Fruit fly (Drosophila melanogaster): ENCODE measurements around the gene CG18628.

CG18628 gene

DNA sequence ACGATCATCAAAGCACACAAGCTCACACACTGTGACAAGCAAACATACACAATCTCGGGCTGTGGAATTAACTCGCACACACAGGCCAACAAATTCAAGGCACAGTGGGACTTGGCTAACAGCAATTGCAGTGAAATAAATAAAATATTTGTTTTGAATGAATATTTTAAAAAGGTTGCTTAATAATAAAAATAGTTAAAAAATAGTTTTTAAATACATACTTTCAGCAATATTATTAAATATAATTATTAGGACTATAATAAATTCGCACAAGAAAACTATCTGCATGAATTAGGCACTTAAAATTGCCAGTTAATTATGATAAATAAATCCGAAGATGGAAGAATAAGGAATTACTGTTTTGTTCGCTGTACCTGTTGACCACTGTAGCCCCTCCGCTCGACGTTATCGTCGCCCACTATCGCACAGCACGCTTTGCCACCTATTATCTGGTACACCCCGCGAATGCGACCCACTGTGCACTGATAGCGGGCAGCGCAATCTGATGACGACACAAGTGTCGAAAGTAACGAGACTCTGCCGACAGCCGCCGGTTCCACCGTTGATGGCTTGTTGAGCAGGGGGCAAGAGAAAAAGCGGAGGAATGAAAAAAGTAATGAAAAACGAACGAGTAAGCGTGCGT is 43.3 kb downstream of the CG18628 start:
- TF ChIP-seq CG9948 (tag; optimal IDR thresholded peaks at IDR 0.05), result peak; percentile 96
- TF ChIP-seq Ets98B (GFP tag; IDR thresholded peaks at IDR 0.05), result peak; percentile 91
- peak; percentile 91 for TF ChIP-seq fd96Ca (GFP tag; IDR thresholded peaks at IDR 0.05)
- peak; percentile 90 for TF ChIP-seq CG34367 (tag; optimal IDR thresholded peaks at IDR 0.05)
- TF ChIP-seq CG32121 (GFP tag; IDR thresholded peaks at IDR 0.05), result peak; percentile 97
- peak; percentile 98 for TF ChIP-seq Snoo (tag; optimal IDR thresholded peaks at IDR 0.05)
- peak; percentile 89 for TF ChIP-seq Pif1B (GFP tag; optimal IDR thresholded peaks at IDR 0.05)
- peak; percentile 55 for TF ChIP-seq gl (tag; optimal IDR thresholded peaks at IDR 0.05)
- TF ChIP-seq CG13204 (GFP tag; optimal IDR thresholded peaks at IDR 0.05), result peak; percentile 88
- TF ChIP-seq CG10348 (GFP tag; IDR thresholded peaks at IDR 0.05), result peak; percentile 89
- peak; percentile 99 for TF ChIP-seq CG14655 (GFP tag; optimal IDR thresholded peaks at IDR 0.05)
- peak; percentile 96 for TF ChIP-seq D1 (tag; optimal IDR thresholded peaks at IDR 0.05)
- TF ChIP-seq EcR (GFP tag; optimal IDR thresholded peaks at IDR 0.05), result no peak
- peak; percentile 93 for TF ChIP-seq CG4496 (GFP tag; IDR thresholded peaks at IDR 0.05)
- TF ChIP-seq CG12605 (GFP tag; IDR thresholded peaks at IDR 0.05), result peak; percentile 83
- peak; percentile 92 for TF ChIP-seq CG17806 (tag; optimal IDR thresholded peaks at IDR 0.05)
- peak; percentile 82 for TF ChIP-seq rn (GFP tag; IDR thresholded peaks at IDR 0.05)
- TF ChIP-seq CG8301 (tag; optimal IDR thresholded peaks at IDR 0.05), result peak; percentile 96
- TF ChIP-seq CG8159 (tag; optimal IDR thresholded peaks at IDR 0.05), result peak; percentile 97
- peak; percentile 87 for TF ChIP-seq Pif1A (GFP tag; optimal IDR thresholded peaks at IDR 0.05)
- peak; percentile 95 for TF ChIP-seq CG15710 (tag; optimal IDR thresholded peaks at IDR 0.05)

DNA sequence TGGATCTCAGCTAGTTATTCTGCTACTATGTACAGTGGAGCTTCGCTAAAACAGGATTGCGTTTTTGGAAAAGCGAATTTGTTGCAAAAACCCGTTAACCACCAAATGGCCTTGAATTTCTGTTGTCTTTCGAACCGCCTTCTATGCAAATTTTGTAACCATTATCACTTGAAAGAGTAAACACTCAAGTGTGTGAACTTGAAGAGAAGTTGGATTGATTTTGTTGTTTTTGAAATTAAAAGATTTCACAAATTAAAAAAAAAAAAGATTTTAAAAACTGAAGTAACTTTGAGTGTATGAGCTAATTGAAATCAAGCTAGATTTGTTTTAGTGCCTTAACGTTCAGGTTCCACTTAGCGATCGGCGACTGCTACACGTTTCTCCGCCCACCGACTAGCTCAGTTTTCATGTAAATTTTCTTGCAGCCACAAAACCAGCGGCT is 44.4 kb downstream of the CG18628 start:
- TF ChIP-seq CG9948 (tag; optimal IDR thresholded peaks at IDR 0.05) (peak; percentile 68), gl (tag; optimal IDR thresholded peaks at IDR 0.05) (no peak), CG34367 (tag; optimal IDR thresholded peaks at IDR 0.05) (no peak), Snoo (tag; optimal IDR thresholded peaks at IDR 0.05) (peak; percentile 21), CG10348 (GFP tag; IDR thresholded peaks at IDR 0.05) (peak; percentile 73), CG32121 (GFP tag; IDR thresholded peaks at IDR 0.05) (peak; percentile 82), CG14655 (GFP tag; optimal IDR thresholded peaks at IDR 0.05) (no peak), CG4496 (GFP tag; IDR thresholded peaks at IDR 0.05) (peak; percentile 86), CG13204 (GFP tag; optimal IDR thresholded peaks at IDR 0.05) (no peak), rn (GFP tag; IDR thresholded peaks at IDR 0.05) (peak; percentile 74), CG17806 (tag; optimal IDR thresholded peaks at IDR 0.05) (peak; percentile 71), CG15710 (tag; optimal IDR thresholded peaks at IDR 0.05) (peak; percentile 47), fd96Ca (GFP tag; IDR thresholded peaks at IDR 0.05) (peak; percentile 86), D1 (tag; optimal IDR thresholded peaks at IDR 0.05) (peak; percentile 46), CG12605 (GFP tag; IDR thresholded peaks at IDR 0.05) (peak; percentile 51), EcR (GFP tag; optimal IDR thresholded peaks at IDR 0.05) (no peak), Pif1A (GFP tag; optimal IDR thresholded peaks at IDR 0.05) (peak; percentile 85), Pif1B (GFP tag; optimal IDR thresholded peaks at IDR 0.05) (peak; percentile 64), CG8301 (tag; optimal IDR thresholded peaks at IDR 0.05) (peak; percentile 87), CG8159 (tag; optimal IDR thresholded peaks at IDR 0.05) (peak; percentile 68), Ets98B (GFP tag; IDR thresholded peaks at IDR 0.05) (peak; percentile 78)

DNA sequence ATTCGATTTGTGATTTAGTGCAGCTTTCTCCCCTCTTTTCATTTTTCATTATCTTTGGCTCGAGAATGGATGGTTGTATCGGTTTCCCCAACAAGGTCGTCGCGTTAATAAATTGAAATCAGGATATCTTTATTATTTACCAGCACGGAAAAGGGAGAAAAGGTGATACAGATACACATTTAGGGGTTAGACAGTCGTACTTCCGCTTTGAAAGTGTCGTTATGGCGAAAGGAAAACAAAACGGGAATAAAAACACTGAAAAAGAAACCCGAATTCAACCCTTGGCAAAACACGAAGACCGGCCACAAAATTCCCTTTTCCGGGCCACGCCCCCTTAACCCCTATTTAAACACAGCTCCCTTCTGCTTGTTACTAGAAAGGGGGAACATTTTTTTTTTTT is 45.0 kb downstream of the CG18628 start:
- no peak for TF ChIP-seq Pif1B (GFP tag; optimal IDR thresholded peaks at IDR 0.05)
- no peak for TF ChIP-seq CG32121 (GFP tag; IDR thresholded peaks at IDR 0.05)
- no peak for TF ChIP-seq CG4496 (GFP tag; IDR thresholded peaks at IDR 0.05)
- TF ChIP-seq CG10348 (GFP tag; IDR thresholded peaks at IDR 0.05), result no peak
- no peak for TF ChIP-seq CG34367 (tag; optimal IDR thresholded peaks at IDR 0.05)
- no peak for TF ChIP-seq CG8159 (tag; optimal IDR thresholded peaks at IDR 0.05)
- TF ChIP-seq CG17806 (tag; optimal IDR thresholded peaks at IDR 0.05), result no peak
- no peak for TF ChIP-seq CG13204 (GFP tag; optimal IDR thresholded peaks at IDR 0.05)
- TF ChIP-seq Snoo (tag; optimal IDR thresholded peaks at IDR 0.05), result no peak
- no peak for TF ChIP-seq Ets98B (GFP tag; IDR thresholded peaks at IDR 0.05)
- no peak for TF ChIP-seq Pif1A (GFP tag; optimal IDR thresholded peaks at IDR 0.05)
- no peak for TF ChIP-seq D1 (tag; optimal IDR thresholded peaks at IDR 0.05)
- TF ChIP-seq CG8301 (tag; optimal IDR thresholded peaks at IDR 0.05), result no peak
- no peak for TF ChIP-seq CG15710 (tag; optimal IDR thresholded peaks at IDR 0.05)
- TF ChIP-seq EcR (GFP tag; optimal IDR thresholded peaks at IDR 0.05), result no peak
- no peak for TF ChIP-seq CG12605 (GFP tag; IDR thresholded peaks at IDR 0.05)
- no peak for TF ChIP-seq fd96Ca (GFP tag; IDR thresholded peaks at IDR 0.05)
- no peak for TF ChIP-seq CG9948 (tag; optimal IDR thresholded peaks at IDR 0.05)
- no peak for TF ChIP-seq CG14655 (GFP tag; optimal IDR thresholded peaks at IDR 0.05)
- TF ChIP-seq rn (GFP tag; IDR thresholded peaks at IDR 0.05), result no peak

DNA sequence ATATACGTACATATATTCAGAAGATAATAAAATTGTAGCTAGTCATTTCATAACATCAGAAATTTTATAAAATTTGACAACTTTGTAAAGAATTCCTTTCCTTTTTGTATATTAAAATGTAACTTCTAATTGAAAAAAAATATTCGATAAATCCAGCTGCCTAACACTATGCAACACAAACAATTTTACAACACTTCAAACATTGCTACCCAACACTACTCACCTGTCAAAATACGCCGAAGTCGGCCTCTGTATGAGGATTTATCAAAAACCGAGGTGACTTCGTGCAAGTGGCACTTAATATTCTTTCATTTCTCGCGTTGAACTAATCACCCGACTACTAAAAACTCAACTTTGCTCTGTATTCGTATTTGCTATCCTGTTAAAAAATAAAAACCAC is 47.1 kb downstream of the CG18628 start:
- TF ChIP-seq CG34367 (tag; optimal IDR thresholded peaks at IDR 0.05), result no peak
- no peak for TF ChIP-seq CG8159 (tag; optimal IDR thresholded peaks at IDR 0.05)
- no peak for TF ChIP-seq CG8301 (tag; optimal IDR thresholded peaks at IDR 0.05)
- no peak for TF ChIP-seq CG9948 (tag; optimal IDR thresholded peaks at IDR 0.05)
- no peak for TF ChIP-seq Ets98B (GFP tag; IDR thresholded peaks at IDR 0.05)
- TF ChIP-seq fd96Ca (GFP tag; IDR thresholded peaks at IDR 0.05), result no peak
- TF ChIP-seq Pif1A (GFP tag; optimal IDR thresholded peaks at IDR 0.05), result no peak
- no peak for TF ChIP-seq Pif1B (GFP tag; optimal IDR thresholded peaks at IDR 0.05)
- TF ChIP-seq CG10348 (GFP tag; IDR thresholded peaks at IDR 0.05), result no peak
